Worm (Caenorhabditis elegans) whole organism, L3 larva: ENCODE data around the gene C36H8.1.

Experiments used
- R02D3.7 ChIP-seq: fragments of 150-350 bp; optimal IDR thresholded peaks from 2 replicates; lab custom pipeline; 2014; ENCODE audit warnings: missing biosample characterization, missing genetic modification characterization
- ZK546.5 ChIP-seq: sonication (generic microtip); optimal IDR thresholded peaks from 2 replicates; lab custom pipeline; 2017; ENCODE audit warnings: missing biosample characterization, missing genetic modification characterization
- ceh-16 ChIP-seq: sonication (generic microtip); optimal IDR thresholded peaks from 2 replicates; lab custom pipeline; 2017; ENCODE audit warnings: missing biosample characterization, missing genetic modification characterization
- ceh-28 ChIP-seq: fragments of 150-350 bp; optimal IDR thresholded peaks from 2 replicates; lab custom pipeline; 2014; ENCODE audit warnings: missing biosample characterization, missing genetic modification reagents, missing genetic modification characterization
- ceh-82 ChIP-seq: fragments of 150-350 bp; optimal IDR thresholded peaks from 2 replicates; lab custom pipeline; 2014; ENCODE audit warnings: missing biosample characterization, missing genetic modification characterization
- ceh-9 ChIP-seq: sonication (generic microtip); optimal IDR thresholded peaks from 2 replicates; lab custom pipeline; 2018; ENCODE audit warnings: missing biosample characterization, missing genetic modification characterization
- daf-12 ChIP-seq: fragments of 150-350 bp; optimal IDR thresholded peaks from 2 replicates; lab custom pipeline; 2014; ENCODE audit warnings: missing biosample characterization, missing genetic modification reagents, missing genetic modification characterization
- egl-27 ChIP-seq: sonication (generic microtip); optimal IDR thresholded peaks from 4 replicates; lab custom pipeline; 2017; ENCODE audit warnings: missing biosample characterization, missing genetic modification reagents, missing genetic modification characterization
- egl-5 ChIP-seq: fragments of 150-350 bp; optimal IDR thresholded peaks from 2 replicates; lab custom pipeline; 2017; ENCODE audit warnings: missing biosample characterization, missing genetic modification reagents, missing genetic modification characterization, inconsistent platforms
- elt-1 ChIP-seq: fragments of 150-350 bp; optimal IDR thresholded peaks from 2 replicates; lab custom pipeline; 2014; ENCODE audit warnings: missing biosample characterization, missing genetic modification characterization
- elt-2 ChIP-seq: sonication (generic microtip); optimal IDR thresholded peaks from 2 replicates; lab custom pipeline; 2016; ENCODE audit warnings: missing genetic modification reagents, mild to moderate bottlenecking, missing genetic modification characterization, missing compliant biosample characterization
- elt-3 ChIP-seq, 3 experiments: fragments of 150-350 bp in 1 of 3; sonication (generic microtip) in 2 of 3; optimal IDR thresholded peaks; 2 replicates in 2 of 3; 4 replicates in 1 of 3; lab custom pipeline; 2014 to 2017; ENCODE audit warnings: missing biosample characterization in 3 of 3, missing genetic modification characterization in 3 of 3
- eor-1 ChIP-seq, 2 experiments: fragments of 150-350 bp; optimal IDR thresholded peaks; 2 replicates each; lab custom pipeline; 2014 to 2018; ENCODE audit warnings: missing biosample characterization in 2 of 2, missing genetic modification characterization in 2 of 2
- fkh-2 ChIP-seq: fragments of 150-350 bp; optimal IDR thresholded peaks from 2 replicates; lab custom pipeline; 2014; ENCODE audit warnings: missing biosample characterization, missing genetic modification reagents, missing genetic modification characterization
- fos-1 ChIP-seq: fragments of 150-350 bp; optimal IDR thresholded peaks from 2 replicates; lab custom pipeline; 2014; ENCODE audit warnings: missing biosample characterization, missing genetic modification characterization
- hmg-11 ChIP-seq: sonication (generic microtip); optimal IDR thresholded peaks from 2 replicates; lab custom pipeline; 2016; ENCODE audit warnings: missing genetic modification characterization, missing compliant biosample characterization
- jun-1 ChIP-seq: fragments of 150-350 bp; optimal IDR thresholded peaks from 2 replicates; lab custom pipeline; 2014; ENCODE audit warnings: missing biosample characterization, missing genetic modification reagents, missing genetic modification characterization
- lin-15B ChIP-seq: fragments of 150-350 bp; optimal IDR thresholded peaks from 2 replicates; lab custom pipeline; 2014; ENCODE audit warnings: missing biosample characterization, missing genetic modification characterization
- lin-39 ChIP-seq: fragments of 150-350 bp; optimal IDR thresholded peaks from 2 replicates; lab custom pipeline; 2018; ENCODE audit warnings: missing biosample characterization, missing genetic modification reagents, missing genetic modification characterization
- lsy-12 ChIP-seq: sonication (generic microtip); optimal IDR thresholded peaks from 2 replicates; lab custom pipeline; 2016; ENCODE audit warnings: mild to moderate bottlenecking, missing genetic modification characterization, missing compliant biosample characterization
- nfya-1 ChIP-seq: sonication (generic microtip); optimal IDR thresholded peaks from 2 replicates; lab custom pipeline; 2017; ENCODE audit warnings: missing genetic modification characterization, mild to moderate bottlenecking, missing compliant biosample characterization, antibody characterized with exemption, moderate library complexity; ENCODE audit not compliant: insufficient read depth
- nhr-11 ChIP-seq: fragments of 150-350 bp; optimal IDR thresholded peaks from 2 replicates; lab custom pipeline; 2014; ENCODE audit warnings: missing biosample characterization, missing genetic modification characterization
- nhr-25 ChIP-seq: sonication (generic microtip); optimal IDR thresholded peaks from 2 replicates; lab custom pipeline; 2017; ENCODE audit warnings: missing biosample characterization, missing genetic modification characterization
- nhr-28 ChIP-seq: fragments of 150-350 bp; optimal IDR thresholded peaks from 2 replicates; lab custom pipeline; 2014; ENCODE audit warnings: missing biosample characterization, missing genetic modification characterization
- nhr-76 ChIP-seq: fragments of 150-350 bp; sonication (generic microtip); optimal IDR thresholded peaks from 5 replicates; lab custom pipeline; 2014; ENCODE audit warnings: missing biosample characterization, missing genetic modification characterization
- nhr-77 ChIP-seq: fragments of 150-350 bp; optimal IDR thresholded peaks from 2 replicates; lab custom pipeline; 2014; ENCODE audit warnings: missing biosample characterization, missing genetic modification characterization
- pha-4 ChIP-seq: fragments of 150-350 bp; optimal IDR thresholded peaks from 2 replicates; lab custom pipeline; 2014; ENCODE audit warnings: missing biosample characterization, missing genetic modification reagents, missing genetic modification characterization
- pqm-1 ChIP-seq: fragments of 150-350 bp; optimal IDR thresholded peaks from 2 replicates; lab custom pipeline; 2017; ENCODE audit warnings: missing biosample characterization, missing genetic modification characterization, inconsistent platforms
- sea-2 ChIP-seq: fragments of 150-350 bp; sonication (generic microtip); optimal IDR thresholded peaks from 4 replicates; lab custom pipeline; 2014; ENCODE audit warnings: missing biosample characterization, missing genetic modification reagents, missing genetic modification characterization
- snpc-4 ChIP-seq: fragments of 150-350 bp; optimal IDR thresholded peaks from 2 replicates; lab custom pipeline; 2014; ENCODE audit warnings: missing biosample characterization, missing genetic modification characterization
- tbx-2 ChIP-seq: sonication (generic microtip); optimal IDR thresholded peaks from 2 replicates; lab custom pipeline; 2016; ENCODE audit warnings: mild to moderate bottlenecking, missing genetic modification characterization, missing compliant biosample characterization
- unc-39 ChIP-seq: sonication (generic microtip); optimal IDR thresholded peaks from 4 replicates; lab custom pipeline; 2017; ENCODE audit warnings: missing biosample characterization, missing genetic modification characterization
- unc-62 ChIP-seq: fragments of 150-350 bp; sonication (generic microtip); optimal IDR thresholded peaks from 4 replicates; lab custom pipeline; 2014; ENCODE audit warnings: missing biosample characterization, missing genetic modification reagents, missing genetic modification characterization
- zag-1 ChIP-seq: fragments of 150-350 bp; optimal IDR thresholded peaks from 2 replicates; lab custom pipeline; 2014; ENCODE audit warnings: missing biosample characterization, missing genetic modification characterization
- ztf-4 ChIP-seq: fragments of 150-350 bp; optimal IDR thresholded peaks from 2 replicates; lab custom pipeline; 2014; ENCODE audit warnings: missing biosample characterization, missing genetic modification characterization

The C36H8.1 gene

ce11 chrIV:12744713-12745112, at the start of gene C36H8.1:
TSS of gene C36H8.1 (minus strand) at chrIV:12744813.
- no peak for TF ChIP-seq tbx-2 (tag; lab: Kevin White, UChicago)
- TF ChIP-seq lsy-12 = no peak
- no peak for TF ChIP-seq ceh-16 (tag; lab: Kevin White, UChicago)
- no peak for TF ChIP-seq ceh-28
- TF ChIP-seq unc-39 (tag; lab: Kevin White, UChicago) = no peak
- TF ChIP-seq nhr-11 (tag; lab: Kevin White, UChicago) = no peak
- no peak for TF ChIP-seq ztf-4
- no peak for TF ChIP-seq nhr-77 (tag; lab: Kevin White, UChicago)
- no peak for TF ChIP-seq fos-1 (tag; lab: Kevin White, UChicago)
- TF ChIP-seq lin-15B = no peak
- TF ChIP-seq lin-39 (tag; lab: Kevin White, UChicago) = no peak
- TF ChIP-seq ceh-82 (tag; lab: Kevin White, UChicago) = no peak
- TF ChIP-seq snpc-4 = no peak
- no peak for TF ChIP-seq daf-12 (tag; lab: Kevin White, UChicago)
- TF ChIP-seq nfya-1 (tag; lab: Kevin White, UChicago) = no peak
- no peak for TF ChIP-seq pha-4 (tag; lab: Kevin White, UChicago)
- TF ChIP-seq hmg-11 (tag; lab: Kevin White, UChicago) = no peak
- TF ChIP-seq nhr-25 (tag; lab: Kevin White, UChicago) = no peak

ce11 chrIV:12793621-12794020, 49.0 kb upstream of the C36H8.1 start, which contains the start of gene pin-2:
TSS of gene pin-2 (plus strand) at chrIV:12793847.
- TF ChIP-seq pqm-1 (peak; percentile 37), egl-27 (tag; lab: Kevin White, UChicago) (no peak), elt-2 (tag; lab: Kevin White, UChicago) (peak; percentile 49)

- no peak for TF ChIP-seq unc-62 (GFP tag; lab: Kevin White, UChicago)
- TF ChIP-seq jun-1 (tag; lab: Kevin White, UChicago) = no peak
- TF ChIP-seq egl-5 (tag; lab: Kevin White, UChicago) = no peak
- no peak for TF ChIP-seq ceh-9 (tag; lab: Kevin White, UChicago)
- TF ChIP-seq eor-1 (tag; optimal IDR thresholded peaks at IDR 0.05; lab: Kevin White, UChicago) = no peak
Observed at ce11 chrIV:12792494-12792893, 47.9 kb upstream of the C36H8.1 start, which contains the start of gene F07C6.6. TSS of gene F07C6.6 (plus strand) at chrIV:12792794.

- TF ChIP-seq fkh-2 (tag; lab: Kevin White, UChicago) (no peak), jun-1 (tag; lab: Kevin White, UChicago) (no peak), ZK546.5 (tag; lab: Kevin White, UChicago) (no peak), ztf-4 (no peak), zag-1 (tag; lab: Kevin White, UChicago) (no peak), fos-1 (tag; lab: Kevin White, UChicago) (no peak), elt-1 (tag; lab: Kevin White, UChicago) (no peak), elt-3 (tag; optimal IDR thresholded peaks at IDR 0.05; lab: Kevin White, UChicago) (no peak), lin-15B (no peak), ceh-9 (tag; lab: Kevin White, UChicago) (no peak), sea-2 (GFP tag; lab: Kevin White, UChicago) (no peak), nhr-28 (tag; lab: Kevin White, UChicago) (no peak), ceh-82 (tag; lab: Kevin White, UChicago) (no peak), nhr-76 (tag; lab: Kevin White, UChicago) (no peak)
Observed at ce11 chrIV:12790871-12791270, 46.3 kb upstream of the C36H8.1 start, which contains the start of gene F07C6.2. TSS of gene F07C6.2 (plus strand) at chrIV:12791171.

- no peak for TF ChIP-seq R02D3.7 (tag; lab: Kevin White, UChicago)
- TF ChIP-seq daf-12 (tag; lab: Kevin White, UChicago) = no peak
- TF ChIP-seq nhr-25 (tag; lab: Kevin White, UChicago) = no peak
- TF ChIP-seq elt-3 (tag; optimal IDR thresholded peaks at IDR 0.05; lab: Kevin White, UChicago) = no peak
- no peak for TF ChIP-seq tbx-2 (tag; lab: Kevin White, UChicago)
- no peak for TF ChIP-seq elt-2 (tag; lab: Kevin White, UChicago)
- TF ChIP-seq pha-4 (tag; lab: Kevin White, UChicago) = no peak
- TF ChIP-seq, all 47 proteins: peak for 0
Observed at ce11 chrIV:12789088-12789487, 44.5 kb upstream of the C36H8.1 start, which contains the start of gene F07C6.3. TSS of gene F07C6.3 (plus strand) at chrIV:12789235.
